Fruit fly (Drosophila melanogaster) whole organism, embryonic: ENCODE measurements around the gene CG33235.

Experiments
- Adf1 ChIP-seq: fragments of 200-800 bp; sonication (Bioruptor generic); IDR thresholded peaks from 2 replicates; pipeline ENCODE4 v1.3.6; 2022; ENCODE audit warnings: missing biosample characterization, missing genetic modification characterization
- C15 ChIP-seq: fragments of 200-800 bp; sonication (Bioruptor generic); IDR thresholded peaks from 3 replicates; pipeline ENCODE4 v1.3.6; 2022; ENCODE audit warnings: missing biosample characterization, missing genetic modification characterization
- CG10431 ChIP-seq: fragments of 200-800 bp; sonication (Bioruptor generic); optimal IDR thresholded peaks from 3 replicates; lab custom pipeline; 2018; ENCODE audit warnings: missing biosample characterization, mild to moderate bottlenecking, missing genetic modification characterization
- CG10959 ChIP-seq: fragments of 200-800 bp; sonication (Bioruptor generic); IDR thresholded peaks from 2 replicates; pipeline ENCODE4 v1.3.6; 2022; ENCODE audit warnings: missing biosample characterization, missing genetic modification characterization
- CG10979 ChIP-seq: fragments of 200-800 bp; sonication (Bioruptor generic); optimal IDR thresholded peaks from 2 replicates; lab custom pipeline; 2018; ENCODE audit warnings: missing biosample characterization, mild to moderate bottlenecking, missing genetic modification characterization, moderate library complexity
- CG11456 ChIP-seq: fragments of 200-800 bp; sonication (Bioruptor generic); IDR thresholded peaks from 3 replicates; pipeline ENCODE4 v1.3.6; 2022; ENCODE audit warnings: missing biosample characterization, missing genetic modification characterization
- CG12104 ChIP-seq: fragments of 200-800 bp; sonication (Bioruptor generic); optimal IDR thresholded peaks from 3 replicates; lab custom pipeline; 2016; ENCODE audit warnings: missing biosample characterization, missing genetic modification characterization
- CG12744 ChIP-seq: fragments of 200-800 bp; sonication (Bioruptor generic); optimal IDR thresholded peaks from 2 replicates; lab custom pipeline; 2016; ENCODE audit warnings: missing biosample characterization, missing genetic modification characterization
- CG13624 ChIP-seq: fragments of 200-800 bp; sonication (Bioruptor generic); optimal IDR thresholded peaks from 2 replicates; lab custom pipeline; 2016; ENCODE audit warnings: missing biosample characterization, missing genetic modification characterization
- CG13894 ChIP-seq: fragments of 200-800 bp; sonication (Bioruptor generic); optimal IDR thresholded peaks from 3 replicates; lab custom pipeline; 2018; ENCODE audit warnings: missing biosample characterization, mild to moderate bottlenecking, missing genetic modification characterization, moderate library complexity
- CG15514 ChIP-seq: fragments of 200-800 bp; sonication (Bioruptor generic); optimal IDR thresholded peaks from 3 replicates; lab custom pipeline; 2017; ENCODE audit warnings: missing biosample characterization, missing genetic modification characterization, mild to moderate bottlenecking, moderate library complexity, missing genetic modification reagents
- CG15601 ChIP-seq: fragments of 200-800 bp; sonication (Bioruptor generic); optimal IDR thresholded peaks from 3 replicates; lab custom pipeline; 2019; ENCODE audit warnings: missing biosample characterization, mild to moderate bottlenecking, missing genetic modification characterization, moderate library complexity
- CG30403 ChIP-seq: fragments of 200-800 bp; sonication (Bioruptor generic); optimal IDR thresholded peaks from 3 replicates; lab custom pipeline; 2016; ENCODE audit warnings: missing biosample characterization, missing genetic modification characterization
- CG3163 ChIP-seq: fragments of 200-800 bp; sonication (Bioruptor generic); optimal IDR thresholded peaks from 3 replicates; lab custom pipeline; 2016; ENCODE audit warnings: missing biosample characterization, missing genetic modification characterization
- CG32532 ChIP-seq: fragments of 200-800 bp; sonication (Bioruptor generic); IDR thresholded peaks from 2 replicates; pipeline ENCODE4 v1.3.6; 2022; ENCODE audit warnings: missing biosample characterization, missing genetic modification characterization
- CG32772 ChIP-seq: fragments of 200-800 bp; sonication (Bioruptor generic); IDR thresholded peaks from 2 replicates; pipeline ENCODE4 v1.3.6; 2022; ENCODE audit warnings: missing biosample characterization, missing genetic modification characterization
- CG4424 ChIP-seq: fragments of 200-800 bp; sonication (Bioruptor generic); optimal IDR thresholded peaks from 3 replicates; lab custom pipeline; 2016; ENCODE audit warnings: missing biosample characterization, missing genetic modification characterization
- CG4820 ChIP-seq: fragments of 200-800 bp; sonication (Bioruptor generic); optimal IDR thresholded peaks from 3 replicates; lab custom pipeline; 2016; ENCODE audit warnings: missing biosample characterization, missing genetic modification characterization
- CG6813 ChIP-seq: fragments of 200-800 bp; sonication (Bioruptor generic); optimal IDR thresholded peaks from 2 replicates; lab custom pipeline; 2017; ENCODE audit warnings: missing biosample characterization, missing genetic modification characterization, mild to moderate bottlenecking, moderate library complexity, missing genetic modification reagents
- CG7556 ChIP-seq: fragments of 200-800 bp; sonication (Bioruptor generic); optimal IDR thresholded peaks from 2 replicates; lab custom pipeline; 2017; ENCODE audit warnings: missing biosample characterization, mild to moderate bottlenecking, missing genetic modification characterization
- CTCF ChIP-seq: fragments of 200-800 bp; sonication (Bioruptor generic); optimal IDR thresholded peaks from 2 replicates; lab custom pipeline; 2017; ENCODE audit warnings: missing biosample characterization, mild to moderate bottlenecking, missing genetic modification characterization, moderate library complexity
- CkIIα-i1 ChIP-seq: fragments of 200-800 bp; sonication (Bioruptor generic); IDR thresholded peaks from 2 replicates; pipeline ENCODE4 v1.3.6; 2022; ENCODE audit warnings: missing biosample characterization, missing genetic modification characterization
- Dad ChIP-seq: fragments of 200-800 bp; sonication (Bioruptor generic); optimal IDR thresholded peaks from 3 replicates; lab custom pipeline; 2016; ENCODE audit warnings: missing biosample characterization, missing genetic modification characterization
- HLHmδ ChIP-seq: fragments of 200-800 bp; sonication (Bioruptor generic); optimal IDR thresholded peaks from 2 replicates; lab custom pipeline; 2018; ENCODE audit warnings: missing biosample characterization, mild to moderate bottlenecking, missing genetic modification characterization, moderate library complexity
- Hmr ChIP-seq: fragments of 200-800 bp; sonication (Bioruptor generic); optimal IDR thresholded peaks from 3 replicates; lab custom pipeline; 2017; ENCODE audit warnings: mild to moderate bottlenecking, missing biosample characterization, missing genetic modification reagents, missing genetic modification characterization
- Hmx ChIP-seq: fragments of 200-800 bp; sonication (Bioruptor generic); optimal IDR thresholded peaks from 2 replicates; lab custom pipeline; 2016; ENCODE audit warnings: missing biosample characterization, missing genetic modification characterization
- Hsf ChIP-seq: fragments of 200-800 bp; sonication (Bioruptor generic); optimal IDR thresholded peaks from 3 replicates; lab custom pipeline; 2016; ENCODE audit warnings: missing biosample characterization, missing genetic modification characterization
- Kr ChIP-seq: fragments of 200-800 bp; sonication (Bioruptor generic); optimal IDR thresholded peaks from 2 replicates; lab custom pipeline; 2017; ENCODE audit warnings: missing biosample characterization, mild to moderate bottlenecking, missing genetic modification characterization
- MBD-R2 ChIP-seq: fragments of 200-800 bp; sonication (Bioruptor generic); IDR thresholded peaks from 2 replicates; pipeline ENCODE4 v1.3.6; 2022; ENCODE audit warnings: missing biosample characterization, missing genetic modification characterization
- Side ChIP-seq: fragments of 200-800 bp; sonication (Bioruptor generic); optimal IDR thresholded peaks from 2 replicates; lab custom pipeline; 2016; ENCODE audit warnings: missing biosample characterization, missing genetic modification characterization
- ap ChIP-seq: fragments of 200-800 bp; sonication (Bioruptor generic); IDR thresholded peaks from 2 replicates; pipeline ENCODE4 v1.3.6; 2022; ENCODE audit warnings: missing biosample characterization, missing genetic modification characterization
- bowl ChIP-seq: fragments of 200-800 bp; sonication (Bioruptor generic); IDR thresholded peaks from 2 replicates; pipeline ENCODE4 v1.3.6; 2022; ENCODE audit warnings: missing biosample characterization, missing genetic modification characterization
- bsh ChIP-seq, 2 experiments: fragments of 200-800 bp; sonication (Bioruptor generic); optimal IDR thresholded peaks; 2 replicates each; lab custom pipeline; 2017 to 2018; ENCODE audit warnings: mild to moderate bottlenecking in 2 of 2, missing biosample characterization in 2 of 2, missing genetic modification characterization in 2 of 2, moderate library complexity in 1 of 2
- crc ChIP-seq: fragments of 200-800 bp; sonication (Bioruptor generic); optimal IDR thresholded peaks from 2 replicates; lab custom pipeline; 2016; ENCODE audit warnings: missing biosample characterization, missing genetic modification characterization
- croc ChIP-seq: fragments of 200-800 bp; sonication (Bioruptor generic); conservative IDR thresholded peaks from 3 replicates; pipeline ENCODE4 v1.3.6; 2022; ENCODE audit warnings: missing biosample characterization, missing genetic modification characterization
- dm ChIP-seq: fragments of 200-800 bp; sonication (Bioruptor generic); optimal IDR thresholded peaks from 3 replicates; lab custom pipeline; 2016; ENCODE audit warnings: missing biosample characterization, missing genetic modification characterization
- dpn ChIP-seq, 2 experiments: fragments of 200-800 bp; sonication (Bioruptor generic); optimal IDR thresholded peaks; 3 replicates each; lab custom pipeline; 2016; ENCODE audit warnings: missing biosample characterization in 2 of 2, missing genetic modification characterization in 2 of 2
- dysf ChIP-seq: fragments of 200-800 bp; sonication (Bioruptor generic); IDR thresholded peaks from 3 replicates; pipeline ENCODE4 v1.3.6; 2022; ENCODE audit warnings: missing biosample characterization, missing genetic modification characterization
- grau ChIP-seq: fragments of 200-800 bp; optimal IDR thresholded peaks from 3 replicates; lab custom pipeline; 2019; ENCODE audit warnings: missing biosample characterization, mild to moderate bottlenecking, missing genetic modification characterization, moderate library complexity
- kay ChIP-seq: fragments of 200-800 bp; sonication (Bioruptor generic); optimal IDR thresholded peaks from 2 replicates; lab custom pipeline; 2016; ENCODE audit warnings: missing biosample characterization, missing genetic modification characterization
- knrl ChIP-seq: fragments of 200-800 bp; sonication (Bioruptor generic); IDR thresholded peaks from 3 replicates; pipeline ENCODE4 v1.3.6; 2022; ENCODE audit warnings: missing biosample characterization, missing genetic modification characterization; ENCODE audit not compliant: partially characterized antibody
- lab ChIP-seq: fragments of 200-800 bp; sonication (Bioruptor generic); optimal IDR thresholded peaks from 3 replicates; lab custom pipeline; 2017; ENCODE audit warnings: missing biosample characterization, missing genetic modification characterization, mild to moderate bottlenecking, moderate library complexity, missing genetic modification reagents
- lilli ChIP-seq: fragments of 200-800 bp; sonication (Bioruptor generic); optimal IDR thresholded peaks from 3 replicates; lab custom pipeline; 2016; ENCODE audit warnings: missing biosample characterization, missing genetic modification characterization
- maf-S ChIP-seq: fragments of 200-800 bp; sonication (Bioruptor generic); optimal IDR thresholded peaks from 2 replicates; lab custom pipeline; 2016; ENCODE audit warnings: missing biosample characterization, missing genetic modification characterization
- slbo ChIP-seq: fragments of 200-800 bp; sonication (Bioruptor generic); IDR thresholded peaks from 2 replicates; pipeline ENCODE4 v1.3.6; 2022; ENCODE audit warnings: missing biosample characterization, missing genetic modification characterization
- sob ChIP-seq: fragments of 200-800 bp; sonication (Bioruptor generic); IDR thresholded peaks from 2 replicates; pipeline ENCODE4 v1.3.6; 2022; ENCODE audit warnings: missing biosample characterization, missing genetic modification characterization
- sqz ChIP-seq: fragments of 200-800 bp; sonication (Bioruptor generic); optimal IDR thresholded peaks from 3 replicates; lab custom pipeline; 2018; ENCODE audit warnings: missing biosample characterization, mild to moderate bottlenecking, missing genetic modification characterization
- tio ChIP-seq: fragments of 200-800 bp; sonication (Bioruptor generic); optimal IDR thresholded peaks from 2 replicates; lab custom pipeline; 2017; ENCODE audit warnings: missing biosample characterization, missing genetic modification characterization, inconsistent platforms
- wdn ChIP-seq: fragments of 200-800 bp; sonication (Bioruptor generic); IDR thresholded peaks from 2 replicates; pipeline ENCODE4 v1.3.6; 2022; ENCODE audit warnings: missing biosample characterization, missing genetic modification characterization
- zen2 ChIP-seq: fragments of 200-800 bp; sonication (Bioruptor generic); IDR thresholded peaks from 3 replicates; pipeline ENCODE4 v1.3.6; 2022; ENCODE audit warnings: missing biosample characterization, missing genetic modification characterization; ENCODE audit not compliant: partially characterized antibody

The CG33235 gene

dm6 chrX:11520209-11520608, 28.8 kb upstream of the CG33235 start (continued):
- TF ChIP-seq sob (GFP tag; lab: Robert Waterston, UW), result no peak
- TF ChIP-seq CTCF, result peak; percentile 11

dm6 chrX:11518435-11518834, 27.1 kb upstream of the CG33235 start:
- TF ChIP-seq CG7556 (GFP tag; lab: Kevin White, UChicago) (peak; percentile 66), ap (GFP tag; lab: Robert Waterston, UW) (peak; percentile 67), CG10979 (peak; percentile 60), knrl (GFP tag; lab: Robert Waterston, UW) (no peak), CG10431 (GFP tag; lab: Kevin White, UChicago) (no peak), slbo (GFP tag; lab: Robert Waterston, UW) (peak; percentile 92), CkIIα-i1 (no peak), wdn (GFP tag; lab: Robert Waterston, UW) (peak; percentile 84), CG12104 (GFP tag; lab: Kevin White, UChicago) (peak; percentile 42), CG30403 (GFP tag; lab: Kevin White, UChicago) (peak; percentile 77), dpn (GFP tag; optimal IDR thresholded peaks at IDR 0.05; lab: Kevin White, UChicago) (peak; percentile 36 to 67), Side (GFP tag; lab: Kevin White, UChicago) (peak; percentile 34), CG3163 (GFP tag; lab: Kevin White, UChicago) (no peak), C15 (GFP tag; lab: Robert Waterston, UW) (0 out of 3 replicates have a peak, but pooled peaks have one; percentile 52), Dad (GFP tag; lab: Kevin White, UChicago) (peak; percentile 55), tio (GFP tag; lab: Kevin White, UChicago) (peak; percentile 48), CG4820 (GFP tag; lab: Kevin White, UChicago) (peak; percentile 48), dysf (GFP tag; lab: Robert Waterston, UW) (peak; percentile 90; the same call in 2 of the 3 replicates), Hmr (GFP tag; lab: Kevin White, UChicago) (peak; percentile 71), CG11456 (GFP tag; lab: Robert Waterston, UW) (peak; percentile 90), Hsf (GFP tag; lab: Kevin White, UChicago) (peak; percentile 55), MBD-R2 (GFP tag; lab: Robert Waterston, UW) (peak; percentile 50; the same call in 1 of the 2 replicates), CG32772 (GFP tag; lab: Robert Waterston, UW) (peak; percentile 76), Hmx (GFP tag; lab: Kevin White, UChicago) (no peak), sqz (GFP tag; lab: Kevin White, UChicago) (no peak), maf-S (GFP tag; lab: Kevin White, UChicago) (no peak), Kr (GFP tag; lab: Kevin White, UChicago) (no peak), lilli (GFP tag; lab: Kevin White, UChicago) (peak; percentile 86), bowl (peak; percentile 69), CG12744 (GFP tag; lab: Kevin White, UChicago) (peak; percentile 14), dm (no peak), kay (GFP tag; lab: Kevin White, UChicago) (peak; percentile 35), bsh (GFP tag; optimal IDR thresholded peaks at IDR 0.05; lab: Kevin White, UChicago) (peak in 1 of 2 experiments; percentile 75), CG4424 (peak; percentile 64), CG10959 (GFP tag; lab: Robert Waterston, UW) (peak; percentile 42), CG32532 (peak; percentile 91), CG13894 (tag; lab: Kevin White, UChicago) (peak; percentile 32), CG15514 (GFP tag; lab: Kevin White, UChicago) (peak; percentile 67), crc (GFP tag; lab: Kevin White, UChicago) (no peak), Adf1 (peak; percentile 53), CG15601 (tag; lab: Kevin White, UChicago) (peak; percentile 24), HLHmδ (no peak), croc (GFP tag; lab: Robert Waterston, UW) (peak; percentile 35; the same call in 1 of the 3 replicates), grau (tag; lab: Kevin White, UChicago) (peak; percentile 80), zen2 (GFP tag; lab: Robert Waterston, UW) (no peak), CG6813 (GFP tag; lab: Kevin White, UChicago) (peak; percentile 65), CG13624 (GFP tag; lab: Kevin White, UChicago) (peak; percentile 5), lab (GFP tag; lab: Kevin White, UChicago) (peak; percentile 86)
